Worm (Caenorhabditis elegans): ENCODE measurements around the gene sel-2.

ce11 chrIII:4612334-4612953 lies at the start of gene sel-2:
- TF ChIP-seq nhr-6 (tag; optimal IDR thresholded peaks at IDR 0.05) (no peak), zip-11 (GFP tag; IDR thresholded peaks at IDR 0.05) (no peak), zag-1 (tag; optimal IDR thresholded peaks at IDR 0.05) (no peak)
